Fruit fly (Drosophila melanogaster) whole organism, embryonic: ENCODE measurements around the gene CG2865.

Experiments used
- Awh ChIP-seq: fragments of 200-800 bp; sonication (Bioruptor generic); IDR thresholded peaks from 2 replicates; pipeline ENCODE4, ENCODE4 v1.3.6; 2022; ENCODE audit warnings: missing biosample characterization, missing genetic modification characterization
- Bgb ChIP-seq: fragments of 200-800 bp; sonication (Bioruptor generic); IDR thresholded peaks from 2 replicates; pipeline ENCODE4 v1.3.6; 2022; ENCODE audit warnings: missing biosample characterization, missing genetic modification characterization; ENCODE audit not compliant: partially characterized antibody
- CG11695 ChIP-seq: fragments of 200-800 bp; sonication (Bioruptor generic); IDR thresholded peaks from 3 replicates; pipeline ENCODE4 v1.3.6; 2022; ENCODE audit warnings: missing biosample characterization, missing genetic modification characterization
- CG13287 ChIP-seq: fragments of 200-800 bp; sonication (Bioruptor generic); IDR thresholded peaks from 2 replicates; pipeline ENCODE4 v1.3.6; 2022; ENCODE audit warnings: missing biosample characterization, missing genetic modification characterization; ENCODE audit not compliant: partially characterized antibody
- CG15479 ChIP-seq: fragments of 200-800 bp; sonication (Bioruptor generic); optimal IDR thresholded peaks from 3 replicates; lab custom pipeline; 2019; ENCODE audit warnings: missing biosample characterization, mild to moderate bottlenecking, missing genetic modification characterization, moderate library complexity
- CG17568 ChIP-seq: fragments of 200-800 bp; sonication (Bioruptor generic); optimal IDR thresholded peaks from 2 replicates; lab custom pipeline; 2018; ENCODE audit warnings: missing biosample characterization, mild to moderate bottlenecking, missing genetic modification characterization, moderate library complexity
- CG17802 ChIP-seq: fragments of 200-800 bp; sonication (Bioruptor generic); optimal IDR thresholded peaks from 2 replicates; lab custom pipeline; 2018; ENCODE audit warnings: missing biosample characterization, mild to moderate bottlenecking, missing genetic modification characterization, moderate library complexity
- CG1832 ChIP-seq: fragments of 200-800 bp; sonication (Bioruptor generic); optimal IDR thresholded peaks from 2 replicates; lab custom pipeline; 2017; ENCODE audit warnings: missing biosample characterization, mild to moderate bottlenecking, missing genetic modification characterization, inconsistent platforms
- CG18599 ChIP-seq: fragments of 200-800 bp; sonication (Bioruptor generic); optimal IDR thresholded peaks from 3 replicates; lab custom pipeline; 2017; ENCODE audit warnings: missing biosample characterization, missing genetic modification characterization, mild to moderate bottlenecking, moderate library complexity, missing genetic modification reagents
- CG2120 ChIP-seq: fragments of 200-800 bp; sonication (Bioruptor generic); optimal IDR thresholded peaks from 3 replicates; lab custom pipeline; 2016; ENCODE audit warnings: missing biosample characterization, missing genetic modification characterization
- CG4730 ChIP-seq: fragments of 200-800 bp; sonication (Bioruptor generic); IDR thresholded peaks from 2 replicates; pipeline ENCODE4 v1.3.6; 2022; ENCODE audit warnings: missing biosample characterization, missing genetic modification characterization
- CG5180 ChIP-seq: fragments of 200-800 bp; sonication (Bioruptor generic); optimal IDR thresholded peaks from 3 replicates; lab custom pipeline; 2017; ENCODE audit warnings: missing biosample characterization, missing genetic modification characterization, mild to moderate bottlenecking, moderate library complexity, missing genetic modification reagents
- CG5245 ChIP-seq: fragments of 200-800 bp; sonication (Bioruptor generic); optimal IDR thresholded peaks from 3 replicates; lab custom pipeline; 2016; ENCODE audit warnings: missing biosample characterization, missing genetic modification characterization
- CG8478 ChIP-seq: fragments of >200 bp; optimal IDR thresholded peaks from 2 replicates; lab custom pipeline; 2018
- CHES-1-like ChIP-seq: fragments of 200-800 bp; sonication (Bioruptor generic); optimal IDR thresholded peaks from 2 replicates; lab custom pipeline; 2016; ENCODE audit warnings: missing biosample characterization, missing genetic modification characterization
- Dek ChIP-seq: fragments of 200-800 bp; sonication (Bioruptor generic); optimal IDR thresholded peaks from 3 replicates; lab custom pipeline; 2019; ENCODE audit warnings: missing biosample characterization, mild to moderate bottlenecking, missing genetic modification characterization, moderate library complexity
- Eip74EF ChIP-seq, 2 experiments: fragments of 200-800 bp in 1 of 2; fragments of >200 bp in 1 of 2; sonication (Bioruptor generic) in 1 of 2; optimal IDR thresholded peaks; 2 replicates each; lab custom pipeline; 2017 to 2019; ENCODE audit warnings: missing biosample characterization in 2 of 2, missing genetic modification characterization in 2 of 2, mild to moderate bottlenecking in 1 of 2, moderate library complexity in 1 of 2
- GATAe ChIP-seq: fragments of 200-800 bp; sonication (Bioruptor generic); conservative IDR thresholded peaks from 2 replicates; pipeline ENCODE4 v1.3.6; 2022; ENCODE audit warnings: missing biosample characterization, missing genetic modification characterization
- HLH54F ChIP-seq: fragments of 200-800 bp; sonication (Bioruptor generic); optimal IDR thresholded peaks from 3 replicates; lab custom pipeline; 2016; ENCODE audit warnings: missing biosample characterization, missing genetic modification characterization
- HmgD ChIP-seq: fragments of 200-800 bp; sonication (Bioruptor generic); optimal IDR thresholded peaks from 3 replicates; lab custom pipeline; 2016; ENCODE audit warnings: missing biosample characterization, missing genetic modification characterization
- Hr51 ChIP-seq, 2 experiments: fragments of 200-800 bp; sonication (Bioruptor generic); optimal IDR thresholded peaks; 2 replicates in 1 of 2; 3 replicates in 1 of 2; lab custom pipeline; 2016 to 2018; ENCODE audit warnings: missing biosample characterization in 2 of 2, missing genetic modification characterization in 2 of 2, mild to moderate bottlenecking in 1 of 2, moderate library complexity in 1 of 2
- Kr ChIP-seq: fragments of 200-800 bp; sonication (Bioruptor generic); optimal IDR thresholded peaks from 2 replicates; lab custom pipeline; 2017; ENCODE audit warnings: missing biosample characterization, mild to moderate bottlenecking, missing genetic modification characterization
- Meics ChIP-seq: fragments of 200-800 bp; sonication (Bioruptor generic); optimal IDR thresholded peaks from 2 replicates; lab custom pipeline; 2017; ENCODE audit warnings: missing biosample characterization, mild to moderate bottlenecking, missing genetic modification characterization
- Optix ChIP-seq: fragments of 200-800 bp; sonication (Bioruptor generic); IDR thresholded peaks from 3 replicates; pipeline ENCODE4 v1.3.6; 2022; ENCODE audit warnings: missing biosample characterization, missing genetic modification characterization
- Poxn ChIP-seq: fragments of 200-800 bp; sonication (Bioruptor generic); IDR thresholded peaks from 2 replicates; pipeline ENCODE4 v1.3.6; 2022; ENCODE audit warnings: missing biosample characterization, missing genetic modification characterization
- Side ChIP-seq: fragments of 200-800 bp; sonication (Bioruptor generic); optimal IDR thresholded peaks from 2 replicates; lab custom pipeline; 2016; ENCODE audit warnings: missing biosample characterization, missing genetic modification characterization
- Sox102F ChIP-seq: fragments of 200-800 bp; sonication (Bioruptor generic); optimal IDR thresholded peaks from 2 replicates; lab custom pipeline; 2018; ENCODE audit warnings: missing biosample characterization, mild to moderate bottlenecking, missing genetic modification characterization, moderate library complexity
- TFAM ChIP-seq: fragments of 200-800 bp; sonication (Bioruptor generic); optimal IDR thresholded peaks from 2 replicates; lab custom pipeline; 2017; ENCODE audit warnings: missing biosample characterization, missing genetic modification characterization, inconsistent platforms
- abd-A ChIP-seq: fragments of 200-800 bp; sonication (Bioruptor generic); optimal IDR thresholded peaks from 3 replicates; lab custom pipeline; 2019; ENCODE audit warnings: missing biosample characterization, mild to moderate bottlenecking, missing genetic modification characterization, moderate library complexity
- dan ChIP-seq: fragments of 200-800 bp; sonication (Bioruptor generic); IDR thresholded peaks from 2 replicates; pipeline ENCODE4 v1.3.6; 2022; ENCODE audit warnings: missing biosample characterization, missing genetic modification characterization
- fd102C ChIP-seq: fragments of 200-800 bp; sonication (Bioruptor generic); optimal IDR thresholded peaks from 2 replicates; lab custom pipeline; 2018; ENCODE audit warnings: missing biosample characterization, mild to moderate bottlenecking, missing genetic modification characterization, moderate library complexity
- gce ChIP-seq: fragments of 200-800 bp; sonication (Bioruptor generic); IDR thresholded peaks from 3 replicates; pipeline ENCODE4 v1.3.6; 2022; ENCODE audit warnings: missing biosample characterization, missing genetic modification characterization
- gfzf ChIP-seq: fragments of 200-800 bp; sonication (Bioruptor generic); optimal IDR thresholded peaks from 2 replicates; lab custom pipeline; 2016; ENCODE audit warnings: missing biosample characterization, mild to moderate bottlenecking, missing genetic modification characterization, moderate library complexity
- grn ChIP-seq: fragments of 200-800 bp; sonication (Bioruptor generic); optimal IDR thresholded peaks from 3 replicates; lab custom pipeline; 2017; ENCODE audit warnings: missing biosample characterization, missing genetic modification characterization
- ham ChIP-seq: fragments of 200-800 bp; sonication (Bioruptor generic); IDR thresholded peaks from 2 replicates; pipeline ENCODE4 v1.3.6; 2022; ENCODE audit warnings: missing biosample characterization, missing genetic modification characterization
- hb ChIP-seq: fragments of 200-800 bp; sonication (Bioruptor generic); IDR thresholded peaks from 3 replicates; pipeline ENCODE4 v1.3.6; 2022; ENCODE audit warnings: missing biosample characterization, missing genetic modification characterization; ENCODE audit not compliant: partially characterized antibody
- insv ChIP-seq, 2 experiments: fragments of 200-800 bp; sonication (Bioruptor generic); optimal IDR thresholded peaks; 3 replicates each; lab custom pipeline; 2016 to 2018; ENCODE audit warnings: missing biosample characterization in 2 of 2, missing genetic modification characterization in 2 of 2
- nerfin-1 ChIP-seq: fragments of 200-800 bp; sonication (Bioruptor generic); optimal IDR thresholded peaks from 3 replicates; lab custom pipeline; 2019; ENCODE audit warnings: missing biosample characterization, mild to moderate bottlenecking, missing genetic modification characterization, moderate library complexity
- pho ChIP-seq: fragments of 200-800 bp; sonication (Bioruptor generic); optimal IDR thresholded peaks from 2 replicates; lab custom pipeline; 2016; ENCODE audit warnings: missing biosample characterization, missing genetic modification characterization
- prd ChIP-seq, 3 experiments: fragments of >200 bp in 2 of 3; fragments of 200-800 bp in 1 of 3; sonication (Bioruptor generic) in 1 of 3; optimal IDR thresholded peaks in 2 of 3; IDR thresholded peaks in 1 of 3; 2 replicates in 2 of 3; 3 replicates in 1 of 3; pipeline versions ENCODE4 v1.3.6 to Lab custom; 2017 to 2022; ENCODE audit warnings: missing biosample characterization in 1 of 3, missing genetic modification characterization in 1 of 3
- pros ChIP-seq: fragments of 200-800 bp; sonication (Bioruptor generic); optimal IDR thresholded peaks from 3 replicates; lab custom pipeline; 2019; ENCODE audit warnings: missing biosample characterization, mild to moderate bottlenecking, missing genetic modification characterization, moderate library complexity
- row ChIP-seq: fragments of 200-800 bp; sonication (Bioruptor generic); IDR thresholded peaks from 3 replicates; pipeline ENCODE4 v1.3.6; 2022; ENCODE audit warnings: missing biosample characterization, missing genetic modification characterization
- seq ChIP-seq: fragments of 200-800 bp; sonication (Bioruptor generic); IDR thresholded peaks from 2 replicates; pipeline ENCODE4 v1.3.6; 2022; ENCODE audit warnings: missing biosample characterization, missing genetic modification characterization
- slbo ChIP-seq: fragments of 200-800 bp; sonication (Bioruptor generic); IDR thresholded peaks from 2 replicates; pipeline ENCODE4 v1.3.6; 2022; ENCODE audit warnings: missing biosample characterization, missing genetic modification characterization
- slou ChIP-seq: fragments of 200-800 bp; sonication (Bioruptor generic); optimal IDR thresholded peaks from 3 replicates; lab custom pipeline; 2016; ENCODE audit warnings: missing biosample characterization, missing genetic modification characterization
- tll ChIP-seq, 2 experiments: fragments of 200-800 bp in 1 of 2; fragments of >200 bp in 1 of 2; sonication (Bioruptor generic) in 1 of 2; optimal IDR thresholded peaks; 2 replicates each; lab custom pipeline; 2017 to 2019; ENCODE audit warnings: missing biosample characterization in 2 of 2, missing genetic modification characterization in 2 of 2, mild to moderate bottlenecking in 1 of 2, moderate library complexity in 1 of 2
- vfl ChIP-seq: fragments of 200-800 bp; sonication (Bioruptor generic); optimal IDR thresholded peaks from 2 replicates; lab custom pipeline; 2016; ENCODE audit warnings: missing biosample characterization, missing genetic modification characterization
- zen ChIP-seq: fragments of 200-800 bp; sonication (Bioruptor generic); optimal IDR thresholded peaks from 3 replicates; lab custom pipeline; 2018; ENCODE audit warnings: missing biosample characterization, mild to moderate bottlenecking, missing genetic modification characterization, moderate library complexity

The CG2865 gene

DNA sequence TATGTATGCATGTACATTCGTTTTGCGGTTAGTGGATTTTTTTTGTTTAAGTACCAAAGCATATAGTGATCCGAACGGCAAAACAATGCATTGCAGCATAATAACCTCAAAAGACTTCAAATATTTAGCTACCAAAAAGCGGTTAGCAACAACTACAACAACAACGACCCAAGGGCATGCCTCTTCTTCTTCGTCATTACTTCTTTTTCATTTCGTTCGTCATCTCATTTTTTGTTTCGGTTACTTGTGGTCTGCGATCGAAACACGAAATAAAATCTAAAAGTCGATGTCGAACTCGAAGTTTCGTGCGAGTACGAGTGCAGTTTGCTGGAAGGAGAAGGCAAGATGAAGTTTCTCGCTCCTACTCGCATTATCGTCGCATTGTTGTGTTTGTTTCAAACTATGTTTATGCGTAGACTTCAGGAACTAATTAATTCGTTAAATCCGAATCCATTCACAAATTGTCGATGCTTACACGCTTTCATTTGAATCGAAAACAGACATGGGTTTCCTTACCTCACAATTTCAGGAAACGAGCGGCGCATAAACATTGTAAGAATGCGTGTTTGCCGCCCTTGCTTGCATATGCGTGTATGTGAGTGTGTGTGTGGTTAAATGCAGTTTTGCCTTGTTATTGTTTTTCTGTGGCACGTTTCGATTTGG is 5.6 kb upstream of the CG2865 start (continued):
- TF ChIP-seq prd (optimal IDR thresholded peaks at IDR 0.05; lab: Kevin White, UChicago) (no peak), prd (GFP tag; IDR thresholded peaks at IDR 0.05; lab: Robert Waterston, UW) (peak; percentile 89), CG1832 (no peak), Sox102F (GFP tag; lab: Kevin White, UChicago) (peak; percentile 87), gce (GFP tag; lab: Robert Waterston, UW) (peak; percentile 85), CG13287 (GFP tag; lab: Robert Waterston, UW) (no peak), CG17802 (tag; lab: Kevin White, UChicago) (peak; percentile 68), Kr (GFP tag; lab: Kevin White, UChicago) (peak; percentile 76), ham (GFP tag; lab: Robert Waterston, UW) (no peak), pros (GFP tag; lab: Kevin White, UChicago) (peak; percentile 78), hb (no peak), Side (GFP tag; lab: Kevin White, UChicago) (peak; percentile 87), HmgD (GFP tag; lab: Kevin White, UChicago) (peak; percentile 64), Bgb (GFP tag; lab: Robert Waterston, UW) (no peak), CG2120 (no peak), fd102C (GFP tag; lab: Kevin White, UChicago) (peak; percentile 90), CG4730 (GFP tag; lab: Robert Waterston, UW) (peak; percentile 48), nerfin-1 (peak; percentile 74), Poxn (no peak), CHES-1-like (GFP tag; lab: Kevin White, UChicago) (peak; percentile 43), Hr51 (GFP tag; optimal IDR thresholded peaks at IDR 0.05; lab: Kevin White, UChicago) (peak; percentile 63 to 79), CG17568 (GFP tag; lab: Kevin White, UChicago) (peak; percentile 74), slbo (GFP tag; lab: Robert Waterston, UW) (peak; percentile 47; the same call in 1 of the 2 replicates), CG8478 (lab: Kevin White, UChicago) (no peak), zen (tag; lab: Kevin White, UChicago) (peak; percentile 89), TFAM (GFP tag; lab: Kevin White, UChicago) (peak; percentile 58), Eip74EF (GFP tag; optimal IDR thresholded peaks at IDR 0.05; lab: Kevin White, UChicago) (peak in 1 of 2 experiments; percentile 82), CG11695 (peak; percentile 82), HLH54F (GFP tag; lab: Kevin White, UChicago) (peak; percentile 54), pho (GFP tag; lab: Kevin White, UChicago) (no peak), vfl (GFP tag; lab: Kevin White, UChicago) (peak; percentile 29), seq (GFP tag; lab: Robert Waterston, UW) (peak; percentile 76), CG5245 (GFP tag; lab: Kevin White, UChicago) (peak; percentile 59), insv (GFP tag; optimal IDR thresholded peaks at IDR 0.05; lab: Kevin White, UChicago) (no peak), gfzf (GFP tag; lab: Kevin White, UChicago) (no peak), grn (GFP tag; lab: Kevin White, UChicago) (peak; percentile 46), CG5180 (GFP tag; lab: Kevin White, UChicago) (peak; percentile 59), GATAe (GFP tag; lab: Robert Waterston, UW) (no peak), abd-A (no peak), Optix (GFP tag; lab: Robert Waterston, UW) (peak; percentile 90), Awh (GFP tag; lab: Robert Waterston, UW) (peak; percentile 89), CG18599 (GFP tag; lab: Kevin White, UChicago) (peak; percentile 70), CG15479 (peak; percentile 65), slou (GFP tag; lab: Kevin White, UChicago) (no peak), Meics (GFP tag; lab: Kevin White, UChicago) (peak; percentile 27), row (GFP tag; lab: Robert Waterston, UW) (peak; percentile 90), dan (GFP tag; lab: Robert Waterston, UW) (no peak), tll (GFP tag; optimal IDR thresholded peaks at IDR 0.05; lab: Kevin White, UChicago) (peak in 1 of 2 experiments; percentile 75), Dek (tag; lab: Kevin White, UChicago) (peak; percentile 43)
